Worm (Caenorhabditis elegans) whole organism, mixed stage, embryonic: Measurements from ENCODE around the gene R02F11.10.

ENCODE experiments used
- lsy-2 ChIP-seq: fragments of 150-350 bp; optimal IDR thresholded peaks from 2 replicates; lab custom pipeline; 2014; ENCODE audit warnings: missing biosample characterization, missing genetic modification characterization
- mab-5 ChIP-seq: fragments of 150-350 bp; optimal IDR thresholded peaks from 2 replicates; lab custom pipeline; 2014; ENCODE audit warnings: missing biosample characterization, missing genetic modification characterization
- nhr-12 ChIP-seq: fragments of 150-350 bp; optimal IDR thresholded peaks from 2 replicates; lab custom pipeline; 2014; ENCODE audit warnings: missing biosample characterization, missing genetic modification characterization
- nhr-28 ChIP-seq: fragments of 150-350 bp; optimal IDR thresholded peaks from 2 replicates; lab custom pipeline; 2014; ENCODE audit warnings: missing biosample characterization, missing genetic modification characterization
- nhr-76 ChIP-seq: sonication (generic microtip); optimal IDR thresholded peaks from 2 replicates; lab custom pipeline; 2017; ENCODE audit warnings: missing biosample characterization, missing genetic modification characterization
- sem-2 ChIP-seq: fragments of 200-800 bp; sonication (Bioruptor generic); optimal IDR thresholded peaks from 2 replicates; lab custom pipeline; 2018; ENCODE audit warnings: mild to moderate bottlenecking, missing genetic modification characterization, missing compliant biosample characterization
- sptf-1 ChIP-seq: sonication (generic microtip); optimal IDR thresholded peaks from 2 replicates; lab custom pipeline; 2017; ENCODE audit warnings: mild to moderate bottlenecking, missing genetic modification characterization, moderate library complexity, missing compliant biosample characterization
- unc-39 ChIP-seq: fragments of 150-350 bp; optimal IDR thresholded peaks from 2 replicates; lab custom pipeline; 2014; ENCODE audit warnings: missing biosample characterization, missing genetic modification characterization
- unc-62 ChIP-seq: fragments of 150-350 bp; optimal IDR thresholded peaks from 2 replicates; lab custom pipeline; 2014; ENCODE audit warnings: missing biosample characterization, missing genetic modification reagents, missing genetic modification characterization
- ztf-11 ChIP-seq: fragments of 150-350 bp; optimal IDR thresholded peaks from 2 replicates; lab custom pipeline; 2014; ENCODE audit warnings: missing biosample characterization, missing genetic modification characterization

- TF ChIP-seq lsy-2 (no peak), nhr-76 (tag; lab: Kevin White, UChicago) (no peak), unc-39 (tag; lab: Kevin White, UChicago) (no peak), sem-2 (GFP tag; lab: Kevin White, UChicago) (no peak), sptf-1 (tag; lab: Kevin White, UChicago) (no peak), nhr-28 (tag; lab: Kevin White, UChicago) (no peak), nhr-12 (no peak), ztf-11 (no peak), mab-5 (tag; lab: Kevin White, UChicago) (no peak), unc-62 (GFP tag; lab: Kevin White, UChicago) (no peak)
These were observed 1.1 kb upstream of the R02F11.10 start for ce11 chrV:4787836-4788235.
